Worm (Caenorhabditis elegans) whole organism, L2 larva: ENCODE results near the gene T16H12.3.

Experiments
- Y55F3AM.14 ChIP-seq: fragments of 200-800 bp; sonication (Bioruptor generic); optimal IDR thresholded peaks from 2 replicates; lab custom pipeline; 2018; ENCODE audit warnings: mild to moderate bottlenecking, missing genetic modification characterization, missing compliant biosample characterization
- blmp-1 ChIP-seq: sonication (generic microtip); optimal IDR thresholded peaks from 2 replicates; lab custom pipeline; 2017; ENCODE audit warnings: missing genetic modification characterization, mild to moderate bottlenecking, missing compliant biosample characterization, antibody characterized with exemption, moderate library complexity; ENCODE audit not compliant: insufficient read depth
- elt-3 ChIP-seq: sonication (generic microtip); optimal IDR thresholded peaks from 2 replicates; lab custom pipeline; 2017; ENCODE audit warnings: missing biosample characterization, missing genetic modification characterization
- lin-11 ChIP-seq: fragments of 150-350 bp; sonication (generic microtip); optimal IDR thresholded peaks from 2 replicates; lab custom pipeline; 2014; ENCODE audit warnings: missing biosample characterization, missing genetic modification characterization, inconsistent platforms, mixed read lengths
- lin-13 ChIP-seq: fragments of 150-350 bp; optimal IDR thresholded peaks from 2 replicates; lab custom pipeline; 2014; ENCODE audit warnings: missing biosample characterization, missing genetic modification reagents, missing genetic modification characterization
- lin-39 ChIP-seq: fragments of 150-350 bp; optimal IDR thresholded peaks from 2 replicates; lab custom pipeline; 2014; ENCODE audit warnings: missing biosample characterization, missing genetic modification reagents, missing genetic modification characterization
- nhr-12 ChIP-seq: fragments of 150-350 bp; optimal IDR thresholded peaks from 2 replicates; lab custom pipeline; 2014; ENCODE audit warnings: missing biosample characterization, missing genetic modification characterization
- nhr-237 ChIP-seq: fragments of 150-350 bp; optimal IDR thresholded peaks from 2 replicates; lab custom pipeline; 2014; ENCODE audit warnings: missing biosample characterization, missing genetic modification characterization
- skn-1 ChIP-seq: sonication (generic microtip); optimal IDR thresholded peaks from 2 replicates; lab custom pipeline; 2017; ENCODE audit warnings: missing biosample characterization, missing genetic modification characterization
- unc-55 ChIP-seq: fragments of 150-350 bp; sonication (generic microtip); optimal IDR thresholded peaks from 3 replicates; lab custom pipeline; 2014; ENCODE audit warnings: missing biosample characterization, missing genetic modification reagents, missing genetic modification characterization
- ztf-11 ChIP-seq: sonication (generic microtip); optimal IDR thresholded peaks from 2 replicates; lab custom pipeline; 2017; ENCODE audit warnings: missing biosample characterization, missing genetic modification characterization
- ztf-4 ChIP-seq: fragments of 150-350 bp; optimal IDR thresholded peaks from 2 replicates; lab custom pipeline; 2014; ENCODE audit warnings: missing biosample characterization, missing genetic modification characterization

DNA sequence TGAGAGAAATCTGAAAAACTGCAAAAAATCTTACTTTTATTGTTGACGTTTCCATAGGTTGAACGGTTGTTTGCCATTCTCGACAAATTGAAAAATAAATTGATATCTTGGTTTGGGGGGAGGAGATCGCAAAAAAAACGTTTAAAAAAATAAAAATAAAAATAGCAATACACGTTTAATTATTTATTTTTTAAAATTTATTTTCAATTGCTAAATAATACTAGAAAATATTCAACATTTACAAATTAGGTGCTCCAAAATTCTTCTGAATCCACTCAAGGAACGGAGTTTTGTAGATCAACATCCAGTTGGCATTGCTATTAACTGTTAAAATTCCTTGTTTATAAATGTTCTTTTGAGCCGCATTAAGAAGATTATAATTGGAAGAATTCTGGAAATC lies 43.1 kb downstream of the T16H12.3 start, which contains the start of gene T16G12.7:
- TF ChIP-seq elt-3 (tag; lab: Kevin White, UChicago) = no peak
- TF ChIP-seq nhr-12 = no peak
- TF ChIP-seq skn-1 (tag; lab: Kevin White, UChicago) = no peak
- TF ChIP-seq ztf-4 (tag; lab: Kevin White, UChicago) = no peak
- TF ChIP-seq nhr-237 (tag; lab: Kevin White, UChicago) = no peak
- no peak for TF ChIP-seq lin-13 (GFP tag; lab: Kevin White, UChicago)
- no peak for TF ChIP-seq lin-39
- TF ChIP-seq blmp-1 (tag; lab: Kevin White, UChicago) = no peak
- no peak for TF ChIP-seq Y55F3AM.14
- no peak for TF ChIP-seq unc-55 (GFP tag; lab: Kevin White, UChicago)
- TF ChIP-seq ztf-11 (tag; lab: Kevin White, UChicago) = no peak
- no peak for TF ChIP-seq lin-11 (tag; lab: Kevin White, UChicago)
